Worm (Caenorhabditis elegans): ENCODE results near the gene F53A3.7.

DNA sequence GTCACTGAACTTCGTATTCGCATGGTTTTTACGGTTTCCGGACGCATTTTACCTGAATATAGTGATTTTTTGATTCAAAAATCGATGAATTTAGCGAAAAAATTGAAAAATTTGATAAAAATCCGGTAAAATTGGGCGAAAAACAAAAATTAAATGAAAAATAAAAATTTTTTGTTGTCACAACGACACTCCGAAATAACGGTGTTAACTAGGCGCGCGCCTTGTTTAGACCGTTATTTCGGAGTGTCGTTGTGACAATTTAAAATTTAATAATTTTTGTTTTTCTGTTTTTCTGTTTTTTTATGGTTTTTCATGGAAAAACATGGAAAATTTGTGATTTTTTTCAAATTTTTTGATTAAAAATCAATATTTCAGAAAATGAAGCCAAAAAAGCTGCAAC, 45.7 kb upstream of the F53A3.7 start, which contains the start of the genes B0524.6 and pqn-41:
- TF ChIP-seq ama-1 (optimal IDR thresholded peaks at IDR 0.05) (no peak), B0310.2 (tag; optimal IDR thresholded peaks at IDR 0.05) (no peak), F13C5.2 (tag; optimal IDR thresholded peaks at IDR 0.05) (no peak), tra-4 (tag; optimal IDR thresholded peaks at IDR 0.05) (no peak), hmg-4 (GFP tag; optimal IDR thresholded peaks at IDR 0.05) (no peak)

Measured in whole organism, early embryonic.